Fruit fly (Drosophila melanogaster) whole organism, embryonic: Measurements from ENCODE around the gene Osi6.

Source experiments
- Abd-B ChIP-seq: fragments of 200-800 bp; sonication (Bioruptor generic); optimal IDR thresholded peaks from 2 replicates; lab custom pipeline; 2018; ENCODE audit warnings: missing biosample characterization, mild to moderate bottlenecking, missing genetic modification characterization, moderate library complexity
- Antp ChIP-seq: fragments of 200-800 bp; sonication (Bioruptor generic); optimal IDR thresholded peaks from 3 replicates; lab custom pipeline; 2016; ENCODE audit warnings: missing biosample characterization, missing genetic modification characterization
- C15 ChIP-seq: fragments of 200-800 bp; sonication (Bioruptor generic); IDR thresholded peaks from 3 replicates; pipeline ENCODE4 v1.3.6; 2022; ENCODE audit warnings: missing biosample characterization, missing genetic modification characterization
- CG10654 ChIP-seq: fragments of 200-800 bp; sonication (Bioruptor generic); optimal IDR thresholded peaks from 2 replicates; lab custom pipeline; 2016; ENCODE audit warnings: missing biosample characterization, missing genetic modification characterization
- CG11247 ChIP-seq: fragments of 200-800 bp; sonication (Bioruptor generic); IDR thresholded peaks from 2 replicates; pipeline ENCODE4 v1.3.6; 2022; ENCODE audit warnings: missing biosample characterization, missing genetic modification characterization
- CG11723 ChIP-seq: fragments of 200-800 bp; sonication (Bioruptor generic); optimal IDR thresholded peaks from 2 replicates; lab custom pipeline; 2017; ENCODE audit warnings: missing biosample characterization, mild to moderate bottlenecking, missing genetic modification characterization
- CG1233 ChIP-seq: fragments of 200-800 bp; sonication (Bioruptor generic); optimal IDR thresholded peaks from 4 replicates; lab custom pipeline; 2018; ENCODE audit warnings: missing biosample characterization, mild to moderate bottlenecking, missing genetic modification characterization
- CG12659 ChIP-seq: fragments of 200-800 bp; sonication (Bioruptor generic); optimal IDR thresholded peaks from 3 replicates; lab custom pipeline; 2017; ENCODE audit warnings: mild to moderate bottlenecking, missing biosample characterization, missing genetic modification reagents, missing genetic modification characterization
- CG12769 ChIP-seq: fragments of 200-800 bp; sonication (Bioruptor generic); optimal IDR thresholded peaks from 2 replicates; lab custom pipeline; 2019; ENCODE audit warnings: missing biosample characterization, mild to moderate bottlenecking, missing genetic modification characterization, moderate library complexity
- CG14860 ChIP-seq: fragments of 200-800 bp; sonication (Bioruptor generic); IDR thresholded peaks from 3 replicates; pipeline ENCODE4 v1.3.6; 2022; ENCODE audit warnings: missing biosample characterization, missing genetic modification characterization; ENCODE audit not compliant: partially characterized antibody
- CG1647 ChIP-seq: fragments of 200-800 bp; sonication (Bioruptor generic); optimal IDR thresholded peaks from 3 replicates; lab custom pipeline; 2016; ENCODE audit warnings: missing biosample characterization, missing genetic modification characterization
- CG17186 ChIP-seq: fragments of 200-800 bp; sonication (Bioruptor generic); optimal IDR thresholded peaks from 3 replicates; lab custom pipeline; 2017; ENCODE audit warnings: missing biosample characterization, missing genetic modification reagents, missing genetic modification characterization
- CG2116 ChIP-seq: fragments of 200-800 bp; sonication (Bioruptor generic); optimal IDR thresholded peaks from 3 replicates; lab custom pipeline; 2018; ENCODE audit warnings: missing biosample characterization, mild to moderate bottlenecking, missing genetic modification characterization
- CG32532 ChIP-seq: fragments of 200-800 bp; sonication (Bioruptor generic); IDR thresholded peaks from 2 replicates; pipeline ENCODE4 v1.3.6; 2022; ENCODE audit warnings: missing biosample characterization, missing genetic modification characterization
- CG5953 ChIP-seq: fragments of 200-800 bp; sonication (Bioruptor generic); IDR thresholded peaks from 2 replicates; pipeline ENCODE4 v1.3.6; 2022; ENCODE audit warnings: missing biosample characterization, missing genetic modification characterization
- CG6813 ChIP-seq: fragments of 200-800 bp; sonication (Bioruptor generic); optimal IDR thresholded peaks from 2 replicates; lab custom pipeline; 2017; ENCODE audit warnings: missing biosample characterization, missing genetic modification characterization, mild to moderate bottlenecking, moderate library complexity, missing genetic modification reagents
- CG7786 ChIP-seq: fragments of 200-800 bp; sonication (Bioruptor generic); optimal IDR thresholded peaks from 2 replicates; lab custom pipeline; 2016; ENCODE audit warnings: missing biosample characterization, missing genetic modification characterization
- Dip3 ChIP-seq: fragments of 200-800 bp; sonication (Bioruptor generic); optimal IDR thresholded peaks from 3 replicates; lab custom pipeline; 2016; ENCODE audit warnings: missing biosample characterization, missing genetic modification characterization
- Dll ChIP-seq: fragments of 200-800 bp; sonication (Bioruptor generic); IDR thresholded peaks from 4 replicates; pipeline ENCODE4 v1.3.6; 2022; ENCODE audit warnings: missing biosample characterization, missing genetic modification characterization; ENCODE audit not compliant: partially characterized antibody
- Doc2 ChIP-seq: fragments of 200-800 bp; sonication (Bioruptor generic); IDR thresholded peaks from 2 replicates; pipeline ENCODE4 v1.3.6; 2022; ENCODE audit warnings: missing biosample characterization, missing genetic modification characterization
- Elba2 ChIP-seq: fragments of 200-800 bp; sonication (Bioruptor generic); optimal IDR thresholded peaks from 3 replicates; lab custom pipeline; 2016; ENCODE audit warnings: missing biosample characterization, missing genetic modification characterization
- Hr39 ChIP-seq: fragments of >200 bp; optimal IDR thresholded peaks from 2 replicates; lab custom pipeline; 2017
- Lhr ChIP-seq: fragments of 200-800 bp; sonication (Bioruptor generic); optimal IDR thresholded peaks from 3 replicates; lab custom pipeline; 2017; ENCODE audit warnings: mild to moderate bottlenecking, missing biosample characterization, missing genetic modification reagents, missing genetic modification characterization
- Lim3 ChIP-seq: fragments of 200-800 bp; sonication (Bioruptor generic); IDR thresholded peaks from 2 replicates; pipeline ENCODE4 v1.3.6; 2022; ENCODE audit warnings: missing biosample characterization, missing genetic modification characterization
- NC2β ChIP-seq: fragments of 200-800 bp; sonication (Bioruptor generic); optimal IDR thresholded peaks from 2 replicates; lab custom pipeline; 2016; ENCODE audit warnings: missing biosample characterization, missing genetic modification characterization
- Neu2 ChIP-seq: fragments of 200-800 bp; sonication (Bioruptor generic); optimal IDR thresholded peaks from 3 replicates; lab custom pipeline; 2016; ENCODE audit warnings: missing biosample characterization, missing genetic modification characterization, borderline replicate concordance
- Nf-YB ChIP-seq: fragments of 200-800 bp; sonication (Bioruptor generic); optimal IDR thresholded peaks from 3 replicates; lab custom pipeline; 2019; ENCODE audit warnings: missing biosample characterization, mild to moderate bottlenecking, missing genetic modification characterization, moderate library complexity
- Oaz ChIP-seq: fragments of 200-800 bp; sonication (Bioruptor generic); IDR thresholded peaks from 2 replicates; pipeline ENCODE4 v1.3.6; 2022; ENCODE audit warnings: missing biosample characterization, missing genetic modification characterization
- Oli ChIP-seq: fragments of 200-800 bp; sonication (Bioruptor generic); optimal IDR thresholded peaks from 2 replicates; lab custom pipeline; 2018; ENCODE audit warnings: missing biosample characterization, mild to moderate bottlenecking, missing genetic modification characterization, moderate library complexity
- Sry-β ChIP-seq: fragments of 200-800 bp; sonication (Bioruptor generic); optimal IDR thresholded peaks from 2 replicates; lab custom pipeline; 2018; ENCODE audit warnings: missing biosample characterization, mild to moderate bottlenecking, missing genetic modification characterization, moderate library complexity
- ato ChIP-seq: fragments of 200-800 bp; sonication (Bioruptor generic); IDR thresholded peaks from 2 replicates; pipeline ENCODE4 v1.3.6; 2022; ENCODE audit warnings: missing biosample characterization, missing genetic modification characterization; ENCODE audit not compliant: partially characterized antibody
- cwo ChIP-seq: fragments of 200-800 bp; sonication (Bioruptor generic); optimal IDR thresholded peaks from 3 replicates; lab custom pipeline; 2017; ENCODE audit warnings: missing biosample characterization, missing genetic modification characterization, mild to moderate bottlenecking, moderate library complexity, missing genetic modification reagents
- danr ChIP-seq: fragments of 200-800 bp; sonication (Bioruptor generic); IDR thresholded peaks from 2 replicates; pipeline ENCODE4 v1.3.6; 2022; ENCODE audit warnings: missing biosample characterization, missing genetic modification characterization
- dati ChIP-seq: fragments of 200-800 bp; sonication (Bioruptor generic); IDR thresholded peaks from 2 replicates; pipeline ENCODE4 v1.3.6; 2022; ENCODE audit warnings: missing biosample characterization, missing genetic modification characterization
- dimm ChIP-seq: fragments of 200-800 bp; sonication (Bioruptor generic); IDR thresholded peaks from 2 replicates; pipeline ENCODE4 v1.3.6; 2022; ENCODE audit warnings: missing biosample characterization, missing genetic modification characterization
- emc ChIP-seq: fragments of 200-800 bp; sonication (Bioruptor generic); optimal IDR thresholded peaks from 2 replicates; lab custom pipeline; 2016; ENCODE audit warnings: missing biosample characterization, missing genetic modification characterization
- en ChIP-seq: fragments of 200-800 bp; sonication (Bioruptor generic); optimal IDR thresholded peaks from 2 replicates; lab custom pipeline; 2016; ENCODE audit warnings: missing biosample characterization, missing genetic modification characterization
- fd102C ChIP-seq: fragments of 200-800 bp; sonication (Bioruptor generic); optimal IDR thresholded peaks from 2 replicates; lab custom pipeline; 2018; ENCODE audit warnings: missing biosample characterization, mild to moderate bottlenecking, missing genetic modification characterization, moderate library complexity
- gce ChIP-seq: fragments of 200-800 bp; sonication (Bioruptor generic); IDR thresholded peaks from 3 replicates; pipeline ENCODE4 v1.3.6; 2022; ENCODE audit warnings: missing biosample characterization, missing genetic modification characterization
- insv ChIP-seq, 2 experiments: fragments of 200-800 bp; sonication (Bioruptor generic); optimal IDR thresholded peaks; 3 replicates each; lab custom pipeline; 2016 to 2018; ENCODE audit warnings: missing biosample characterization in 2 of 2, missing genetic modification characterization in 2 of 2
- kay ChIP-seq: fragments of 200-800 bp; sonication (Bioruptor generic); optimal IDR thresholded peaks from 2 replicates; lab custom pipeline; 2016; ENCODE audit warnings: missing biosample characterization, missing genetic modification characterization
- mam ChIP-seq: fragments of 200-800 bp; sonication (Bioruptor generic); optimal IDR thresholded peaks from 3 replicates; lab custom pipeline; 2016; ENCODE audit warnings: missing biosample characterization, missing genetic modification characterization
- org-1 ChIP-seq: fragments of 200-800 bp; sonication (Bioruptor generic); optimal IDR thresholded peaks from 2 replicates; lab custom pipeline; 2017; ENCODE audit warnings: missing biosample characterization, missing genetic modification characterization
- pum ChIP-seq: fragments of 200-800 bp; sonication (Bioruptor generic); optimal IDR thresholded peaks from 2 replicates; lab custom pipeline; 2016; ENCODE audit warnings: missing biosample characterization, missing genetic modification characterization
- pzg ChIP-seq: fragments of 200-800 bp; sonication (Bioruptor generic); optimal IDR thresholded peaks from 3 replicates; lab custom pipeline; 2018; ENCODE audit warnings: missing biosample characterization, mild to moderate bottlenecking, missing genetic modification characterization, moderate library complexity
- rib ChIP-seq: fragments of 200-800 bp; sonication (Bioruptor generic); IDR thresholded peaks from 2 replicates; pipeline ENCODE4 v1.3.6; 2022; ENCODE audit warnings: missing biosample characterization, missing genetic modification characterization
- schlank ChIP-seq: fragments of 200-800 bp; sonication (Bioruptor generic); optimal IDR thresholded peaks from 2 replicates; lab custom pipeline; 2018; ENCODE audit warnings: missing biosample characterization, mild to moderate bottlenecking, missing genetic modification characterization
- slp2 ChIP-seq: fragments of 200-800 bp; sonication (Bioruptor generic); optimal IDR thresholded peaks from 2 replicates; lab custom pipeline; 2016; ENCODE audit warnings: missing biosample characterization, missing genetic modification characterization
- stc ChIP-seq: fragments of 200-800 bp; sonication (Bioruptor generic); IDR thresholded peaks from 2 replicates; pipeline ENCODE4 v1.3.6; 2022; ENCODE audit warnings: missing biosample characterization, missing genetic modification characterization
- z ChIP-seq: fragments of 200-800 bp; sonication (Bioruptor generic); IDR thresholded peaks from 3 replicates; pipeline ENCODE4 v1.3.6; 2022; ENCODE audit warnings: missing biosample characterization, missing genetic modification characterization
- zen ChIP-seq: fragments of 200-800 bp; sonication (Bioruptor generic); optimal IDR thresholded peaks from 3 replicates; lab custom pipeline; 2018; ENCODE audit warnings: missing biosample characterization, mild to moderate bottlenecking, missing genetic modification characterization, moderate library complexity

The Osi6 gene

dm6 chr3R:6198488-6198892, 36.0 kb upstream of the Osi6 start, which contains the start of gene Osi24 (continued):
- TF ChIP-seq ato (GFP tag; lab: Robert Waterston, UW): no peak
- no peak for TF ChIP-seq Lhr
- TF ChIP-seq Dll (GFP tag; lab: Robert Waterston, UW): no peak
- TF ChIP-seq en: peak; percentile 53
- no peak for TF ChIP-seq Abd-B (GFP tag; lab: Kevin White, UChicago)
- no peak for TF ChIP-seq Doc2
- no peak for TF ChIP-seq pzg (GFP tag; lab: Kevin White, UChicago)
- peak; percentile 52 for TF ChIP-seq Antp (GFP tag; lab: Kevin White, UChicago)
- TF ChIP-seq CG12769 (tag; lab: Kevin White, UChicago): peak; percentile 76
- TF ChIP-seq gce: no peak
- peak; percentile 50 for TF ChIP-seq danr (GFP tag; lab: Robert Waterston, UW)
- TF ChIP-seq CG10654 (GFP tag; lab: Kevin White, UChicago): peak; percentile 5
- TF ChIP-seq fd102C (GFP tag; lab: Kevin White, UChicago): no peak
- no peak for TF ChIP-seq kay
- TF ChIP-seq CG6813: peak; percentile 18
- TF ChIP-seq insv (GFP tag; optimal IDR thresholded peaks at IDR 0.05; lab: Kevin White, UChicago): no peak
- TF ChIP-seq mam: peak; percentile 44
- 0 out of 2 replicates have a peak, but pooled peaks have one; percentile 22 for TF ChIP-seq CG11247 (GFP tag; lab: Robert Waterston, UW)
- peak; percentile 13 for TF ChIP-seq cwo (GFP tag; lab: Kevin White, UChicago)
- TF ChIP-seq zen (tag; lab: Kevin White, UChicago): no peak
- TF ChIP-seq Oli (tag; lab: Kevin White, UChicago): peak; percentile 64
- no peak for TF ChIP-seq rib (GFP tag; lab: Robert Waterston, UW)
- TF ChIP-seq Elba2 (GFP tag; lab: Kevin White, UChicago): no peak
- TF ChIP-seq NC2β: peak; percentile 33
- no peak for TF ChIP-seq CG17186 (GFP tag; lab: Kevin White, UChicago)
- TF ChIP-seq C15: no peak
- TF ChIP-seq CG12659 (GFP tag; lab: Kevin White, UChicago): peak; percentile 27
- no peak for TF ChIP-seq Hr39 (lab: Kevin White, UChicago)
- TF ChIP-seq Dip3 (GFP tag; lab: Kevin White, UChicago): no peak
- TF ChIP-seq Sry-β: no peak
- peak; percentile 17 for TF ChIP-seq CG7786 (GFP tag; lab: Kevin White, UChicago)
- peak; percentile 42; the same call in 1 of the 2 replicates for TF ChIP-seq CG32532 (GFP tag; lab: Robert Waterston, UW)
- no peak for TF ChIP-seq CG1233
- TF ChIP-seq emc (GFP tag; lab: Kevin White, UChicago): no peak
- TF ChIP-seq slp2 (GFP tag; lab: Kevin White, UChicago): no peak
- 0 out of 3 replicates have a peak, but pooled peaks have one; percentile 12 for TF ChIP-seq z (GFP tag; lab: Robert Waterston, UW)
- peak; percentile 41; the same call in 1 of the 2 replicates for TF ChIP-seq Oaz (GFP tag; lab: Robert Waterston, UW)
- no peak for TF ChIP-seq CG14860
- peak; percentile 27 for TF ChIP-seq CG11723 (GFP tag; lab: Kevin White, UChicago)
- peak; percentile 60; the same call in 1 of the 2 replicates for TF ChIP-seq CG5953 (GFP tag; lab: Robert Waterston, UW)
- TF ChIP-seq pum (GFP tag; lab: Kevin White, UChicago): peak; percentile 46
- TF ChIP-seq dimm (GFP tag; lab: Robert Waterston, UW): 0 out of 2 replicates have a peak, but pooled peaks have one; percentile 33
- peak; percentile 27 for TF ChIP-seq org-1 (GFP tag; lab: Kevin White, UChicago)
- TF ChIP-seq Lim3 (GFP tag; lab: Robert Waterston, UW): no peak
- TF ChIP-seq dati (GFP tag; lab: Robert Waterston, UW): peak; percentile 53; the same call in 1 of the 2 replicates
- TF ChIP-seq CG2116: no peak
- TF ChIP-seq CG1647 (GFP tag; lab: Kevin White, UChicago): no peak
- no peak for TF ChIP-seq Nf-YB (GFP tag; lab: Kevin White, UChicago)
- TF ChIP-seq Neu2 (GFP tag; lab: Kevin White, UChicago): no peak
- peak; percentile 71 for TF ChIP-seq stc (GFP tag; lab: Robert Waterston, UW)
- no peak for TF ChIP-seq schlank (tag; lab: Kevin White, UChicago)
